Fruit fly (Drosophila melanogaster): ENCODE measurements around the gene mRpS22.

DNA sequence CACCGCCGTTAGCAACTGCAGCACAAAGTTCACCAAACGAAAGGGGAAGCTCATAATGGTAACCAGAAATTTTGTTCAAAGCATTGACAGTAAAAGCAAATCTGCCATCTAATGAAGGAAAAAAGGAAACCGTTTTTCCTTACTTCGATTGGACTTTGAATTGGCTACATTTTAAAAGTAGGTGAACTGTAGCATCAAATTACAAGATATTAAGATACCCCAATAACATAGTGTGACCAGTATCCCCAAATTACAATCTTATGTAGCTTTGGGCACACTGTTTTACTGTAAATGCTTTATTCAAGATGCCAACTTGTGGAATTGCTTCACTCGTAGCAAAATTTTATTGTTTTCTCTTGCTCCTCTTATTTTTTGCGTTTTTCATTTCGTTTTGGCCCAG lies 44.4 kb upstream of the mRpS22 start, which contains the start of gene CG12426:
- no peak for TF ChIP-seq CG8478 (optimal IDR thresholded peaks at IDR 0.05)
- no peak for TF ChIP-seq Dll (optimal IDR thresholded peaks at IDR 0.05)
